In the genomic region with DNA sequence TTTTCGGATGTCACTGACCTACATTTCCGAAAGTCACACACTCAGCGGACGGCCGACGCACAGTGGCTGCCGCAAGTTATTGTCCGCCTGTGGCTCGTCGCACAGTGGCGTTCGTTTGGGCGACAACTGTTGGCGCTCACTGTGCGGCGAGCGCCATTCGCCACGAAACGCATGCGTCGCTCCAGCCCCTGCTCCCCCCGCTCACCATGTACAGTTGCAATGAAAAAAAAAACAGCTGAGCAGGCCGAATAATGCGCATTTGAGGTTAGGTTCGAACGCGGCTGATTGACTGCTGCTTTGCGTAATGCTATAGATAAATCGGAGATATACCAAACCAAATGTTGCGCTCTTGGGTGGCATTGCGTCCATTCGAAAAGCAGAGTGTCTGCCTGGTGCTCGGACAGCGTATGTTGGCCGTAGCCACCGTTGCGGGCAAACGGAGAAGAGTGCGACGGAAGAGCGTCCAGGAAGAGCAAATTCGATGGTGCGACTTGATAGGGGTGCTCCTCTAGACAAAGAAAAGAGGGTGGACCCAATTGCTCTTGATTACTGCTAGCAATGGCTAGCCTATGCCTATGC, we compare ENCODE assay signal across 2 fruit fly cellular contexts.
TF ChIP-seq lines count a peak whose summit lies in the region.

No protein-coding gene starts in this region.

TF ChIP-seq in whole organism, embryonic, 481 proteins besides CTCF, POLR2A, EP300 and RAD21 (continued from another document and continues in another):
- TF ChIP-seq C15 (GFP tag; IDR thresholded peaks at IDR 0.05; lab: Robert Waterston, UW) (peak; percentile 63; the same call in 1 of the 3 replicates), peb (GFP tag; IDR thresholded peaks at IDR 0.05; lab: Robert Waterston, UW) (peak; percentile 70), al (GFP tag; IDR thresholded peaks at IDR 0.05; lab: Robert Waterston, UW) (peak; percentile 83), ci (GFP tag; IDR thresholded peaks at IDR 0.05; lab: Robert Waterston, UW) (peak; percentile 97), Doc2 (GFP tag; IDR thresholded peaks at IDR 0.05; lab: Robert Waterston, UW) (peak; percentile 76), CG1832 (GFP tag; optimal IDR thresholded peaks at IDR 0.05; lab: Kevin White, UChicago) (peak; percentile 26), CG18262 (tag; optimal IDR thresholded peaks at IDR 0.05; lab: Kevin White, UChicago) (peak; percentile 47), CG4854 (GFP tag; optimal IDR thresholded peaks at IDR 0.05; lab: Kevin White, UChicago) (peak; percentile 72), tin (GFP tag; optimal IDR thresholded peaks at IDR 0.05; lab: Kevin White, UChicago) (peak; percentile 89), Usf (GFP tag; optimal IDR thresholded peaks at IDR 0.05; lab: Kevin White, UChicago) (peak; percentile 38), E2f1 (GFP tag; IDR thresholded peaks at IDR 0.05; lab: Robert Waterston, UW) (peak; percentile 85), Fer3 (tag; optimal IDR thresholded peaks at IDR 0.05; lab: Kevin White, UChicago) (peak; percentile 71), jing (GFP tag; optimal IDR thresholded peaks at IDR 0.05; lab: Kevin White, UChicago) (no peak), H15 (GFP tag; IDR thresholded peaks at IDR 0.05; lab: Robert Waterston, UW) (peak; percentile 85), gem (tag; optimal IDR thresholded peaks at IDR 0.05; lab: Kevin White, UChicago) (peak; percentile 70), Max (GFP tag; optimal IDR thresholded peaks at IDR 0.05; lab: Kevin White, UChicago) (peak; percentile 74), crc (GFP tag; optimal IDR thresholded peaks at IDR 0.05; lab: Kevin White, UChicago) (peak; percentile 66), twi (tag; optimal IDR thresholded peaks at IDR 0.05; lab: Kevin White, UChicago) (peak; percentile 66), yki (optimal IDR thresholded peaks at IDR 0.05; lab: Kevin White, UChicago) (no peak), gcm (GFP tag; optimal IDR thresholded peaks at IDR 0.05; lab: Kevin White, UChicago) (peak; percentile 43), CG2116 (GFP tag; optimal IDR thresholded peaks at IDR 0.05; lab: Kevin White, UChicago) (peak; percentile 91), gt (GFP tag; IDR thresholded peaks at IDR 0.05; lab: Robert Waterston, UW) (peak; percentile 51; the same call in 1 of the 2 replicates), CG15514 (GFP tag; optimal IDR thresholded peaks at IDR 0.05; lab: Kevin White, UChicago) (peak; percentile 90), kah (GFP tag; optimal IDR thresholded peaks at IDR 0.05; lab: Kevin White, UChicago) (peak; percentile 76), CG12391 (tag; optimal IDR thresholded peaks at IDR 0.05; lab: Kevin White, UChicago) (peak; percentile 74), Ptx1 (GFP tag; IDR thresholded peaks at IDR 0.05; lab: Robert Waterston, UW) (peak; percentile 90), Hand (GFP tag; optimal IDR thresholded peaks at IDR 0.05; lab: Kevin White, UChicago) (peak; percentile 59), CG32772 (GFP tag; IDR thresholded peaks at IDR 0.05; lab: Robert Waterston, UW) (peak; percentile 94), disco-r (GFP tag; optimal IDR thresholded peaks at IDR 0.05; lab: Kevin White, UChicago) (peak; percentile 49), NC2α (GFP tag; optimal IDR thresholded peaks at IDR 0.05; lab: Kevin White, UChicago) (peak; percentile 81), CG3838 (GFP tag; optimal IDR thresholded peaks at IDR 0.05; lab: Kevin White, UChicago) (peak; percentile 46), CG4328 (GFP tag; optimal IDR thresholded peaks at IDR 0.05; lab: Kevin White, UChicago) (peak; percentile 84), CG14860 (GFP tag; IDR thresholded peaks at IDR 0.05; lab: Robert Waterston, UW; ENCODE audit: partially characterized antibody) (no peak), sens-2 (GFP tag; IDR thresholded peaks at IDR 0.05; lab: Robert Waterston, UW) (peak; percentile 75; the same call in 1 of the 2 replicates), ash1 (GFP tag; optimal IDR thresholded peaks at IDR 0.05; lab: Kevin White, UChicago) (peak; percentile 76), Dfd (GFP tag; optimal IDR thresholded peaks at IDR 0.05; lab: Kevin White, UChicago) (no peak), ro (GFP tag; IDR thresholded peaks at IDR 0.05; lab: Robert Waterston, UW) (peak; percentile 72; the same call in 1 of the 2 replicates), CG15011 (GFP tag; optimal IDR thresholded peaks at IDR 0.05; lab: Kevin White, UChicago) (no peak), zen (tag; optimal IDR thresholded peaks at IDR 0.05; lab: Kevin White, UChicago) (no peak), inv (GFP tag; IDR thresholded peaks at IDR 0.05; lab: Robert Waterston, UW; ENCODE audit: partially characterized antibody) (peak; percentile 44; the same call in 1 of the 2 replicates), slbo (GFP tag; IDR thresholded peaks at IDR 0.05; lab: Robert Waterston, UW) (peak; percentile 97), Mad (GFP tag; optimal IDR thresholded peaks at IDR 0.05; lab: Kevin White, UChicago) (peak; percentile 70), oc (tag; optimal IDR thresholded peaks at IDR 0.05; lab: Kevin White, UChicago) (peak; percentile 64), usp (GFP tag; optimal IDR thresholded peaks at IDR 0.05; lab: Kevin White, UChicago) (no peak), seq (GFP tag; IDR thresholded peaks at IDR 0.05; lab: Robert Waterston, UW) (peak; percentile 74), Jarid2 (GFP tag; optimal IDR thresholded peaks at IDR 0.05; lab: Kevin White, UChicago) (no peak), CG18599 (GFP tag; optimal IDR thresholded peaks at IDR 0.05; lab: Kevin White, UChicago) (peak; percentile 88), CG9437 (GFP tag; optimal IDR thresholded peaks at IDR 0.05; lab: Kevin White, UChicago) (peak; percentile 23), pb (GFP tag; optimal IDR thresholded peaks at IDR 0.05; lab: Kevin White, UChicago) (peak; percentile 79), sisA (GFP tag; IDR thresholded peaks at IDR 0.05; lab: Robert Waterston, UW) (peak; percentile 95), trem (tag; optimal IDR thresholded peaks at IDR 0.05; lab: Kevin White, UChicago) (peak; percentile 24), emc (GFP tag; optimal IDR thresholded peaks at IDR 0.05; lab: Kevin White, UChicago) (peak; percentile 24), Hsf (GFP tag; optimal IDR thresholded peaks at IDR 0.05; lab: Kevin White, UChicago) (peak; percentile 85), ato (GFP tag; IDR thresholded peaks at IDR 0.05; lab: Robert Waterston, UW; ENCODE audit: partially characterized antibody) (peak; percentile 54; the same call in 1 of the 2 replicates), CG14441 (GFP tag; IDR thresholded peaks at IDR 0.05; lab: Robert Waterston, UW) (peak; percentile 92), Dref (GFP tag; IDR thresholded peaks at IDR 0.05; lab: Robert Waterston, UW) (peak; percentile 54), CG1647 (GFP tag; optimal IDR thresholded peaks at IDR 0.05; lab: Kevin White, UChicago) (peak; percentile 82), CG4424 (GFP tag; optimal IDR thresholded peaks at IDR 0.05; lab: Kevin White, UChicago) (peak; percentile 68), dati (GFP tag; IDR thresholded peaks at IDR 0.05; lab: Robert Waterston, UW) (no peak), CG1792 (GFP tag; optimal IDR thresholded peaks at IDR 0.05; lab: Kevin White, UChicago) (peak; percentile 78), nerfin-2 (GFP tag; IDR thresholded peaks at IDR 0.05; lab: Robert Waterston, UW; ENCODE audit: partially characterized antibody) (0 out of 2 replicates have a peak, but pooled peaks have one; percentile 38)

TF ChIP-seq in whole organism, prepupa, 60 proteins besides CTCF, POLR2A, EP300 and RAD21 (continued from another document):
- peak; percentile 88 for TF ChIP-seq CG7368 (GFP tag; optimal IDR thresholded peaks at IDR 0.05; lab: Kevin White, UChicago)
- TF ChIP-seq CG3919 (GFP tag; optimal IDR thresholded peaks at IDR 0.05; lab: Kevin White, UChicago), result peak; percentile 89
- peak; percentile 83 for TF ChIP-seq Met (GFP tag; optimal IDR thresholded peaks at IDR 0.05; lab: Kevin White, UChicago)
- peak; percentile 85 for TF ChIP-seq Hr39 (GFP tag; optimal IDR thresholded peaks at IDR 0.05; lab: Kevin White, UChicago)
- peak; percentile 48 to 57 for TF ChIP-seq salr (GFP tag; optimal IDR thresholded peaks at IDR 0.05; lab: Kevin White, UChicago)
- TF ChIP-seq CG9139 (GFP tag; optimal IDR thresholded peaks at IDR 0.05; lab: Kevin White, UChicago), result peak; percentile 7
- TF ChIP-seq dsx (GFP tag; optimal IDR thresholded peaks at IDR 0.05; lab: Kevin White, UChicago; ENCODE audit: poor library complexity, severe bottlenecking), result peak; percentile 35
- TF ChIP-seq achi (GFP tag; optimal IDR thresholded peaks at IDR 0.05; lab: Kevin White, UChicago), result peak; percentile 62
- TF ChIP-seq CG11294 (GFP tag; IDR thresholded peaks at IDR 0.05; lab: Robert Waterston, UW), result peak; percentile 68
- peak; percentile 14 for TF ChIP-seq CG11762 (GFP tag; optimal IDR thresholded peaks at IDR 0.05; lab: Kevin White, UChicago; ENCODE audit: insufficient read depth)
